Fruit fly (Drosophila melanogaster) whole organism, embryonic: ENCODE measurements around the gene CG43815.

Source experiments
- Asciz ChIP-seq: fragments of 200-800 bp; sonication (Bioruptor generic); optimal IDR thresholded peaks from 2 replicates; lab custom pipeline; 2017; ENCODE audit warnings: missing biosample characterization, mild to moderate bottlenecking, missing genetic modification characterization, missing genetic modification reagents
- CG10267 ChIP-seq: fragments of 200-800 bp; sonication (Bioruptor generic); optimal IDR thresholded peaks from 2 replicates; lab custom pipeline; 2018; ENCODE audit warnings: missing biosample characterization, mild to moderate bottlenecking, missing genetic modification characterization, moderate library complexity
- CG10654 ChIP-seq: fragments of 200-800 bp; sonication (Bioruptor generic); optimal IDR thresholded peaks from 2 replicates; lab custom pipeline; 2016; ENCODE audit warnings: missing biosample characterization, missing genetic modification characterization
- CG11695 ChIP-seq: fragments of 200-800 bp; sonication (Bioruptor generic); IDR thresholded peaks from 3 replicates; pipeline ENCODE4 v1.3.6; 2022; ENCODE audit warnings: missing biosample characterization, missing genetic modification characterization
- CG12071 ChIP-seq: fragments of 200-800 bp; sonication (Bioruptor generic); optimal IDR thresholded peaks from 3 replicates; lab custom pipeline; 2018; ENCODE audit warnings: missing biosample characterization, mild to moderate bottlenecking, missing genetic modification characterization
- CG13287 ChIP-seq: fragments of 200-800 bp; sonication (Bioruptor generic); IDR thresholded peaks from 2 replicates; pipeline ENCODE4 v1.3.6; 2022; ENCODE audit warnings: missing biosample characterization, missing genetic modification characterization; ENCODE audit not compliant: partially characterized antibody
- CG13424 ChIP-seq: fragments of 200-800 bp; sonication (Bioruptor generic); optimal IDR thresholded peaks from 2 replicates; lab custom pipeline; 2019; ENCODE audit warnings: missing biosample characterization, mild to moderate bottlenecking, missing genetic modification characterization, moderate library complexity
- CG13894 ChIP-seq: fragments of 200-800 bp; sonication (Bioruptor generic); optimal IDR thresholded peaks from 3 replicates; lab custom pipeline; 2018; ENCODE audit warnings: missing biosample characterization, mild to moderate bottlenecking, missing genetic modification characterization, moderate library complexity
- CG15011 ChIP-seq: fragments of 200-800 bp; sonication (Bioruptor generic); optimal IDR thresholded peaks from 3 replicates; lab custom pipeline; 2018; ENCODE audit warnings: missing biosample characterization, mild to moderate bottlenecking, missing genetic modification characterization
- CG16815 ChIP-seq: fragments of 200-800 bp; sonication (Bioruptor generic); optimal IDR thresholded peaks from 3 replicates; lab custom pipeline; 2017; ENCODE audit warnings: missing biosample characterization, mild to moderate bottlenecking, missing genetic modification characterization
- CG17359 ChIP-seq: fragments of 200-800 bp; sonication (Bioruptor generic); optimal IDR thresholded peaks from 3 replicates; lab custom pipeline; 2018; ENCODE audit warnings: missing biosample characterization, mild to moderate bottlenecking, missing genetic modification characterization, moderate library complexity
- CG17802 ChIP-seq: fragments of 200-800 bp; sonication (Bioruptor generic); optimal IDR thresholded peaks from 2 replicates; lab custom pipeline; 2018; ENCODE audit warnings: missing biosample characterization, mild to moderate bottlenecking, missing genetic modification characterization, moderate library complexity
- CG2129 ChIP-seq: fragments of 200-800 bp; sonication (Bioruptor generic); IDR thresholded peaks from 2 replicates; pipeline ENCODE4 v1.3.6; 2022; ENCODE audit warnings: missing biosample characterization, missing genetic modification characterization; ENCODE audit not compliant: partially characterized antibody
- CG3838 ChIP-seq: fragments of 200-800 bp; sonication (Bioruptor generic); optimal IDR thresholded peaks from 3 replicates; lab custom pipeline; 2016; ENCODE audit warnings: missing biosample characterization, missing genetic modification characterization
- CG4730 ChIP-seq: fragments of 200-800 bp; sonication (Bioruptor generic); IDR thresholded peaks from 2 replicates; pipeline ENCODE4 v1.3.6; 2022; ENCODE audit warnings: missing biosample characterization, missing genetic modification characterization
- CG5245 ChIP-seq: fragments of 200-800 bp; sonication (Bioruptor generic); optimal IDR thresholded peaks from 3 replicates; lab custom pipeline; 2016; ENCODE audit warnings: missing biosample characterization, missing genetic modification characterization
- CG6791 ChIP-seq: fragments of 200-800 bp; sonication (Bioruptor generic); IDR thresholded peaks from 3 replicates; pipeline ENCODE4 v1.3.6; 2022; ENCODE audit warnings: missing biosample characterization, missing genetic modification characterization; ENCODE audit not compliant: partially characterized antibody
- CG6813 ChIP-seq: fragments of 200-800 bp; sonication (Bioruptor generic); optimal IDR thresholded peaks from 2 replicates; lab custom pipeline; 2017; ENCODE audit warnings: missing biosample characterization, missing genetic modification characterization, mild to moderate bottlenecking, moderate library complexity, missing genetic modification reagents
- CG8290 ChIP-seq, 3 experiments: fragments of 200-800 bp; sonication (Bioruptor generic); optimal IDR thresholded peaks; 2 replicates each; lab custom pipeline; 2016 to 2019; ENCODE audit warnings: missing biosample characterization in 3 of 3, missing genetic modification characterization in 3 of 3, mild to moderate bottlenecking in 2 of 3, moderate library complexity in 1 of 3
- Dek ChIP-seq: fragments of 200-800 bp; sonication (Bioruptor generic); optimal IDR thresholded peaks from 3 replicates; lab custom pipeline; 2019; ENCODE audit warnings: missing biosample characterization, mild to moderate bottlenecking, missing genetic modification characterization, moderate library complexity
- Dfd ChIP-seq, 2 experiments: fragments of >200 bp; optimal IDR thresholded peaks; 2 replicates each; lab custom pipeline; 2017; ENCODE audit warnings: missing biosample characterization in 2 of 2, missing genetic modification characterization in 2 of 2
- Doc2 ChIP-seq: fragments of 200-800 bp; sonication (Bioruptor generic); IDR thresholded peaks from 2 replicates; pipeline ENCODE4 v1.3.6; 2022; ENCODE audit warnings: missing biosample characterization, missing genetic modification characterization
- Dref ChIP-seq: fragments of 200-800 bp; sonication (Bioruptor generic); IDR thresholded peaks from 2 replicates; pipeline ENCODE4 v1.3.6; 2022; ENCODE audit warnings: missing biosample characterization, missing genetic modification characterization
- Fer2 ChIP-seq: fragments of 200-800 bp; sonication (Bioruptor generic); optimal IDR thresholded peaks from 2 replicates; lab custom pipeline; 2018; ENCODE audit warnings: missing biosample characterization, mild to moderate bottlenecking, missing genetic modification characterization, moderate library complexity
- Hand ChIP-seq: fragments of 200-800 bp; sonication (Bioruptor generic); optimal IDR thresholded peaks from 2 replicates; lab custom pipeline; 2017; ENCODE audit warnings: mild to moderate bottlenecking, missing biosample characterization, missing genetic modification reagents, missing genetic modification characterization
- Jarid2 ChIP-seq: fragments of 200-800 bp; sonication (Bioruptor generic); optimal IDR thresholded peaks from 3 replicates; lab custom pipeline; 2017; ENCODE audit warnings: mild to moderate bottlenecking, missing biosample characterization, missing genetic modification reagents, missing genetic modification characterization
- MESR4 ChIP-seq: fragments of 200-800 bp; sonication (Bioruptor generic); optimal IDR thresholded peaks from 2 replicates; lab custom pipeline; 2018; ENCODE audit warnings: missing biosample characterization, mild to moderate bottlenecking, missing genetic modification characterization, moderate library complexity
- Oli ChIP-seq: fragments of 200-800 bp; sonication (Bioruptor generic); optimal IDR thresholded peaks from 2 replicates; lab custom pipeline; 2018; ENCODE audit warnings: missing biosample characterization, mild to moderate bottlenecking, missing genetic modification characterization, moderate library complexity
- Opbp ChIP-seq: fragments of 200-800 bp; sonication (Bioruptor generic); IDR thresholded peaks from 3 replicates; pipeline ENCODE4 v1.3.6; 2022; ENCODE audit warnings: missing biosample characterization, missing genetic modification characterization; ENCODE audit not compliant: partially characterized antibody
- Optix ChIP-seq: fragments of 200-800 bp; sonication (Bioruptor generic); IDR thresholded peaks from 3 replicates; pipeline ENCODE4 v1.3.6; 2022; ENCODE audit warnings: missing biosample characterization, missing genetic modification characterization
- Sry-δ ChIP-seq: fragments of 200-800 bp; sonication (Bioruptor generic); optimal IDR thresholded peaks from 2 replicates; lab custom pipeline; 2016; ENCODE audit warnings: missing biosample characterization, missing genetic modification characterization
- ato ChIP-seq: fragments of 200-800 bp; sonication (Bioruptor generic); IDR thresholded peaks from 2 replicates; pipeline ENCODE4 v1.3.6; 2022; ENCODE audit warnings: missing biosample characterization, missing genetic modification characterization; ENCODE audit not compliant: partially characterized antibody
- dm ChIP-seq: fragments of 200-800 bp; sonication (Bioruptor generic); optimal IDR thresholded peaks from 3 replicates; lab custom pipeline; 2016; ENCODE audit warnings: missing biosample characterization, missing genetic modification characterization
- ewg ChIP-seq: fragments of 200-800 bp; sonication (Bioruptor generic); optimal IDR thresholded peaks from 3 replicates; lab custom pipeline; 2017; ENCODE audit warnings: mild to moderate bottlenecking, missing biosample characterization, missing genetic modification reagents, missing genetic modification characterization
- eyg ChIP-seq: fragments of 200-800 bp; sonication (Bioruptor generic); optimal IDR thresholded peaks from 3 replicates; lab custom pipeline; 2016; ENCODE audit warnings: missing biosample characterization, missing genetic modification characterization
- fd96Cb ChIP-seq: fragments of 200-800 bp; sonication (Bioruptor generic); optimal IDR thresholded peaks from 2 replicates; lab custom pipeline; 2018; ENCODE audit warnings: missing biosample characterization, mild to moderate bottlenecking, missing genetic modification characterization, moderate library complexity
- fru ChIP-seq: fragments of >200 bp; optimal IDR thresholded peaks from 2 replicates; lab custom pipeline; 2017
- fu2 ChIP-seq: fragments of 200-800 bp; sonication (Bioruptor generic); optimal IDR thresholded peaks from 2 replicates; lab custom pipeline; 2016; ENCODE audit warnings: missing biosample characterization, missing genetic modification characterization
- gro ChIP-seq: fragments of 200-800 bp; sonication (Bioruptor generic); optimal IDR thresholded peaks from 2 replicates; lab custom pipeline; 2016; ENCODE audit warnings: missing biosample characterization, missing genetic modification characterization
- jigr1 ChIP-seq: fragments of 200-800 bp; sonication (Bioruptor generic); IDR thresholded peaks from 3 replicates; pipeline ENCODE4 v1.3.6; 2022; ENCODE audit warnings: missing biosample characterization, missing genetic modification characterization
- knrl ChIP-seq: fragments of 200-800 bp; sonication (Bioruptor generic); IDR thresholded peaks from 3 replicates; pipeline ENCODE4 v1.3.6; 2022; ENCODE audit warnings: missing biosample characterization, missing genetic modification characterization; ENCODE audit not compliant: partially characterized antibody
- nau ChIP-seq: fragments of 200-800 bp; sonication (Bioruptor generic); optimal IDR thresholded peaks from 3 replicates; lab custom pipeline; 2017; ENCODE audit warnings: missing biosample characterization, mild to moderate bottlenecking, missing genetic modification characterization, missing genetic modification reagents
- nom ChIP-seq: fragments of 200-800 bp; sonication (Bioruptor generic); optimal IDR thresholded peaks from 2 replicates; lab custom pipeline; 2017; ENCODE audit warnings: missing biosample characterization, missing genetic modification characterization, mild to moderate bottlenecking, moderate library complexity, missing genetic modification reagents
- pita ChIP-seq: fragments of 200-800 bp; sonication (Bioruptor generic); optimal IDR thresholded peaks from 2 replicates; lab custom pipeline; 2017; ENCODE audit warnings: missing biosample characterization, mild to moderate bottlenecking, missing genetic modification characterization
- shn ChIP-seq: fragments of 200-800 bp; sonication (Bioruptor generic); optimal IDR thresholded peaks from 3 replicates; lab custom pipeline; 2016; ENCODE audit warnings: missing biosample characterization, missing genetic modification characterization
- sim ChIP-seq: fragments of 200-800 bp; sonication (Bioruptor generic); IDR thresholded peaks from 2 replicates; pipeline ENCODE4 v1.3.6; 2022; ENCODE audit warnings: missing biosample characterization, missing genetic modification characterization
- sr ChIP-seq: fragments of 200-800 bp; sonication (Bioruptor generic); IDR thresholded peaks from 3 replicates; pipeline ENCODE4 v1.3.6; 2022; ENCODE audit warnings: missing biosample characterization, missing genetic modification characterization
- ttk ChIP-seq: fragments of 200-800 bp; sonication (Bioruptor generic); IDR thresholded peaks from 2 replicates; pipeline ENCODE4 v2.1.2; 2022; ENCODE audit warnings: missing biosample characterization, missing genetic modification characterization
- tup ChIP-seq: fragments of 200-800 bp; sonication (Bioruptor generic); optimal IDR thresholded peaks from 2 replicates; lab custom pipeline; 2016; ENCODE audit warnings: missing biosample characterization, mild to moderate bottlenecking, missing genetic modification characterization, moderate library complexity
- vvl ChIP-seq: fragments of 200-800 bp; sonication (Bioruptor generic); IDR thresholded peaks from 2 replicates; pipeline ENCODE4 v1.3.6; 2022; ENCODE audit warnings: missing biosample characterization, missing genetic modification characterization

The CG43815 gene

DNA sequence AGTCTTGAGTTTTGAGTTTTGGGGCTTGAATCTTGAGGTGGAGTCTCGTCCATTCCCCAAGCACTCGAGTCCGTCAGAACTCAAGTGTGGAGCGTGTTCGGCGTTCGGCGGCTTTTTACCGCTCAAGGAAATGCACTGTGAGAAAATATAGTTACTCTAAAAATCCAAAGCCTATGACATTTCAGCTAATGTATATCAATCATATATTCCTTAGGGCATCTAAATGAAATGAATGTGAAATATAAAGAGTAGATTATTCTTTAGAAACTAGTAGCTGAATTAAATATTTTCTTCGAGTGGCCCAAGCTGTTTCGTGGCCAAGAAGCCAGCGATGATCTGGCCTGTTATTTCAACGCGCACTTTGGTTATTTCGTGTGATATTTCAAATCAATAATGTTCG, 11.3 kb downstream of the CG43815 start (continued):
- TF ChIP-seq CG5245 (GFP tag; lab: Kevin White, UChicago) (no peak), CG17802 (tag; lab: Kevin White, UChicago) (no peak), ato (GFP tag; lab: Robert Waterston, UW) (no peak), CG16815 (peak; percentile 36), jigr1 (GFP tag; lab: Robert Waterston, UW) (no peak), gro (GFP tag; lab: Kevin White, UChicago) (no peak), Dek (no peak), CG12071 (GFP tag; lab: Kevin White, UChicago) (no peak), CG10267 (peak; percentile 56), Dref (no peak), Sry-δ (GFP tag; lab: Kevin White, UChicago) (no peak), tup (GFP tag; lab: Kevin White, UChicago) (no peak), CG3838 (no peak), CG8290 (GFP tag; optimal IDR thresholded peaks at IDR 0.05; lab: Kevin White, UChicago) (no peak), CG8290 (tag; optimal IDR thresholded peaks at IDR 0.05; lab: Kevin White, UChicago) (peak in 1 of 2 experiments; percentile 18), sr (GFP tag; lab: Robert Waterston, UW) (no peak), sim (GFP tag; lab: Robert Waterston, UW) (peak; percentile 60; the same call in 1 of the 2 replicates), knrl (GFP tag; lab: Robert Waterston, UW) (no peak), CG4730 (GFP tag; lab: Robert Waterston, UW) (0 out of 2 replicates have a peak, but pooled peaks have one; percentile 12), ttk (GFP tag; lab: Robert Waterston, UW) (no peak), Opbp (no peak), vvl (GFP tag; lab: Robert Waterston, UW) (peak; percentile 23; the same call in 1 of the 2 replicates), fru (lab: Kevin White, UChicago) (no peak), fd96Cb (tag; lab: Kevin White, UChicago) (peak; percentile 55), Hand (GFP tag; lab: Kevin White, UChicago) (no peak), CG13424 (tag; lab: Kevin White, UChicago) (peak; percentile 53), fu2 (no peak), Oli (tag; lab: Kevin White, UChicago) (peak; percentile 35), CG6813 (GFP tag; lab: Kevin White, UChicago) (no peak), Optix (GFP tag; lab: Robert Waterston, UW) (no peak), MESR4 (GFP tag; lab: Kevin White, UChicago) (no peak), CG10654 (GFP tag; lab: Kevin White, UChicago) (peak; percentile 17), shn (GFP tag; lab: Kevin White, UChicago) (peak; percentile 23), nau (GFP tag; lab: Kevin White, UChicago) (no peak), CG6791 (GFP tag; lab: Robert Waterston, UW) (no peak), ewg (GFP tag; lab: Kevin White, UChicago) (no peak), CG15011 (no peak), CG13287 (no peak), CG17359 (tag; lab: Kevin White, UChicago) (peak; percentile 43), dm (GFP tag; lab: Kevin White, UChicago) (no peak), CG13894 (no peak), Fer2 (tag; lab: Kevin White, UChicago) (no peak), Doc2 (GFP tag; lab: Robert Waterston, UW) (no peak), Dfd (GFP tag; optimal IDR thresholded peaks at IDR 0.05; lab: Kevin White, UChicago) (no peak), nom (GFP tag; lab: Kevin White, UChicago) (no peak), Jarid2 (GFP tag; lab: Kevin White, UChicago) (peak; percentile 28), Asciz (GFP tag; lab: Kevin White, UChicago) (no peak), CG11695 (GFP tag; lab: Robert Waterston, UW) (peak; percentile 53; the same call in 1 of the 3 replicates), pita (no peak), CG2129 (GFP tag; lab: Robert Waterston, UW) (no peak), eyg (GFP tag; lab: Kevin White, UChicago) (no peak)
